Worm (Caenorhabditis elegans): ENCODE results near the gene ZK616.3.

ZK616.3 gene

DNA sequence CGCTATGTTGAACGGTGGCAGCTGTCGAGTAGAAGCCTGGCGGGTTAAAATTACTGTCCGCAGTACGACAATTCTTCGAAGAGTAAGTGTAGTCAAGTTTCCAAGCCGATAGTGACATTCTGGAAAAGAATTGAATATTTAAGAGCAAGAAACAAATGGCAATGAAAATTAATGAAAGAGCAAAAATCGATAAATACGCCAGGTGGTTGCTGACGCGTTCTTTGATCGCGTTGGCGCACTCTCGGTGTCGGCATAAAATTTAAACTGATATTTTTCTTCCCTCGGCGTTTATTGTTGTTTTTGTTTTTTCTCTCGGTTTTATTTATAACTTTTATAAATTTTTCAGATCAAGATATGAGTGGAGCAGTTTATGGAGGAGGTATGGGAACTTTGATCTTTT, 2.2 kb upstream of the ZK616.3 start, which contains the start of the genes perm-3 and swsn-6 (continued):
- TF ChIP-seq F26F4.8 (GFP tag; conservative IDR thresholded peaks at IDR 0.05) (no peak), nhr-41 (GFP tag; IDR thresholded peaks at IDR 0.05) (no peak), saeg-2 (GFP tag; IDR thresholded peaks at IDR 0.05) (no peak), ces-1 (GFP tag; optimal IDR thresholded peaks at IDR 0.05) (no peak), lim-7 (GFP tag; IDR thresholded peaks at IDR 0.05) (no peak), pqm-1 (tag; optimal IDR thresholded peaks at IDR 0.05) (no peak), nhr-6 (tag; optimal IDR thresholded peaks at IDR 0.05) (peak; percentile 37), ceh-32 (tag; optimal IDR thresholded peaks at IDR 0.05; ENCODE audit: poor library complexity) (no peak), php-3 (GFP tag; IDR thresholded peaks at IDR 0.05) (0 out of 2 replicates have a peak, but pooled peaks have one; percentile 45), zag-1 (tag; optimal IDR thresholded peaks at IDR 0.05) (no peak), unc-130 (GFP tag; optimal IDR thresholded peaks at IDR 0.05) (no peak), snpc-1.2 (GFP tag; IDR thresholded peaks at IDR 0.05) (peak; percentile 82), hif-1 (tag; optimal IDR thresholded peaks at IDR 0.05) (no peak), lin-29 (GFP tag; IDR thresholded peaks at IDR 0.05) (no peak), T26A8.4 (GFP tag; IDR thresholded peaks at IDR 0.05) (no peak), jun-1 (tag; optimal IDR thresholded peaks at IDR 0.05) (no peak), zip-2 (tag; optimal IDR thresholded peaks at IDR 0.05) (no peak), skn-1 (tag; optimal IDR thresholded peaks at IDR 0.05) (no peak), cey-2 (tag; optimal IDR thresholded peaks at IDR 0.05; ENCODE audit: borderline replicate concordance, insufficient read depth) (no peak), zfp-3 (GFP tag; conservative IDR thresholded peaks at IDR 0.05) (0 out of 2 replicates have a peak, but pooled peaks have one; percentile 54), tag-97 (GFP tag; IDR thresholded peaks at IDR 0.05) (no peak), dmd-9 (GFP tag; IDR thresholded peaks at IDR 0.05) (no peak), snpc-4 (tag; optimal IDR thresholded peaks at IDR 0.05) (no peak), D1046.2 (GFP tag; IDR thresholded peaks at IDR 0.05) (no peak), lin-13 (GFP tag; optimal IDR thresholded peaks at IDR 0.05) (peak; percentile 63), tra-1 (GFP tag; IDR thresholded peaks at IDR 0.05) (no peak), dpl-1 (GFP tag; optimal IDR thresholded peaks at IDR 0.05) (peak; percentile 86), mes-2 (tag; optimal IDR thresholded peaks at IDR 0.05; ENCODE audit: poor library complexity, severe bottlenecking) (peak; percentile 90)

DNA sequence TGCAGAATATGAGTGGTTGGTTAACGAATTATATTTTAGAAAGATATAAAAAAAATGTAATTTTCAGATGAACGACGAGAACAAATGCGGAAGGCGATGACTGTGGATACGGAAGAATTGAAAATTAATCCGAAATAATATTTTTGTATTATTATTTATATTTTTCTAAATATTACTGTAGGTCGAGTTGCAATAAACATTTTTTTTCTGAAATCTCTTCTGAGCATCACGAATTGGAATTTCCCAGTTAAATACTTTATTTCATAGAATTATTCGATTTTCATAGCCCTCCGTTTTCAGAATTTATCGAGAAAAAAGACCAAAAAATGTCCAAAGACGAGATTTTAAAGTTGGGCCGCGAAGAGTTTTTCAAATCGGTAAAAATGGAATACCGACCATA, 670 bp downstream of the ZK616.3 start, which contains the start of gene ZK616.2:
Gene ZK616.2, plus strand, starts transcription at position 301 of the 400 bp plus-strand sequence.
- TF ChIP-seq hmg-1.1 (GFP tag; IDR thresholded peaks at IDR 0.05) (no peak), egl-27 (tag; optimal IDR thresholded peaks at IDR 0.05) (no peak)

DNA sequence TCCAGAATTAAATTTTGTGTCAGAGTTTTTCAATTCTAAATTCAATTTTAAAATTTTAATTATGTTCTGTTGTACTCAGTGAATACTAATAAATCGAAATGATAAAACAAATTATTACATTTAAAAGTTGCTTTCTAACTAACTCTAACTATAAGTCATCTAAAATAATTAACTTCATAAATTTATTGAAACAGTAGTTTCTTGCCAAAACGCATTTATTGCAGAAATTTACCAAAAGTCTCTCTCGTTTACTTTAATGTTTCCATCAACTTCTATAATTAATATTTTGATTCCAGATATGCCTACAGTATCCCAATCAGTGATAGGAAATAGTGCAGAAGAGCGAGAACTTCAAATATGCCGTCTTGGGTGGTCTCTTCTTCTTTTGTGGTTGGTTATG, 3.7 kb downstream of the ZK616.3 start, which contains the start of gene ZK616.1:
Gene ZK616.1, plus strand, starts transcription at position 301 of the 400 bp plus-strand sequence.
- peak in 1 of 2 experiments; percentile 16 for TF ChIP-seq unc-62 (GFP tag; optimal IDR thresholded peaks at IDR 0.05 in 1 of 2)
- no peak for TF ChIP-seq unc-62 (tag; optimal IDR thresholded peaks at IDR 0.05)
- TF ChIP-seq hif-1 (tag; optimal IDR thresholded peaks at IDR 0.05) = no peak

DNA sequence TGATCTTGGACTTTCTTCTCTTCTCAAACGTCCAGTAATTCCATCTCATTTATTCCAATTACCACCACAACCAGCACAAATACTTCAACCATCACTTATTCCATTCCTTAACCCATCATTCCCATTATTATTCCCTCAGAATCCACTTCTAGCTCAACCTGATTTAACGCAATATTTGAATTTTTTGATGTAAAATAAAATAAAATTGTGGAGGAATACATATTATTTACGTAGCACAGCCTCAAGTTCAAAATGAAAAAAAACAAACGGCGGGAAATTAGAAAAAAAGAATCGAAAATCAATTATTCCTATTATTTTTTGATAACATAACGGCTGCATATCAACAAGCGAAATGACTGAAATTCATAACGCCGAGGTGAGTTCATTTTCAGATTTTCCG, 8.5 kb downstream of the ZK616.3 start, which contains the start of gene ZK616.61:
Gene ZK616.61, plus strand, starts transcription at position 301 of the 400 bp plus-strand sequence.
- TF ChIP-seq ceh-62 (tag; optimal IDR thresholded peaks at IDR 0.05) = no peak

DNA sequence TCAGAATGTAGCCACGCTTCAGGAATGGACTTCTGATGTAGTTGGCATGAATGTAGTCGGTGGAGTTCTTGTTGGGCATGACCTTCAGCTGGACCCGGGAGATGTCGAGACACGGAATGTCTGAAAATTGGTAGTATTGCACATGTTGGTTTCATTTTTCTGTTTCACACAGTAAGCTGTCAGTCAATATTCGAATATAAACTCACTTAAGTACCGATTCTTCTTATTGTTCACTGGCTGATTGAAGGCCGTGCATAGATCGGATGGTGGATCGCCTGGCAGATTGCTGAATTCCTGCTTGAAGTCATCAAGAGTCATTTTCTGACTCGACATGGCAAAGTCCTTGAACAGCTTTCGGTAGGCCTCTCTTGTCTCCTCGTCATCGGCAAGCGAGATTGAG, 12.2 kb downstream of the ZK616.3 start:
- TF ChIP-seq Y105C5A.15 (GFP tag; IDR thresholded peaks at IDR 0.05) (no peak), unc-62 (GFP tag; optimal IDR thresholded peaks at IDR 0.05 in 1 of 2) (peak in 1 of 2 experiments; percentile 95), unc-62 (tag; optimal IDR thresholded peaks at IDR 0.05) (no peak)

Measured in whole organism, L4 larva.